Worm (Caenorhabditis elegans): ENCODE results near the gene ins-11.

DNA sequence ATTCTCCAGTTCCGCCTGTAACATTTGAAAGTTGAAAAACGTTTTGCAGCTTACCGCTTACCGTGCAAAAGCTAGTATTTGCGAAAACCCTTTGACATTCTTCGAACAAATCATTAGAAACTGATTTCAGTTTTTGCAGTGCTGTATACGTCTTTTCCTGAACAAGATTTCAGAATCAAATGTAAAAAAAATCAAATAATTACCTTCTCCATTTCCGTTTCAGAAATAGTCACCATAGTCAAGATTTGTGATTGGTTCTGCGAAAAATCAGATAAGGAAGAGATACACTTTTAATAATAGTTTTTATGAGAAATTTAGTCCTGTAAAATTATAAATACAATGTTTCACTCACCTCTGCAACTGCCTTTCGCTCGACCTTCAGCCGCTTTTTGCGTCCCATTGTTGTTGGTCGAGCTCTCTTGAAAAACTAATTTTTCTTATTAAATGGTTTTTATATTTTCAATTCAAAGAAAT lies 24.6 kb upstream of the ins-11 start, which contains the start of gene C17C3.9:
- TF ChIP-seq him-1 (tag; optimal IDR thresholded peaks at IDR 0.05) (no peak), W03F9.2 (tag; optimal IDR thresholded peaks at IDR 0.05) (no peak), dao-5 (tag; optimal IDR thresholded peaks at IDR 0.05) (no peak)

Measured in whole organism, L4/young adult.